Worm (Caenorhabditis elegans) whole organism, L3 larva: Measurements from ENCODE around the gene T21E8.7.
A peak's percentile ranks its signal among the peaks of the same experiment; 100 is the strongest.

Experiments used
- ZK546.5 ChIP-seq: sonication (generic microtip); optimal IDR thresholded peaks from 2 replicates; lab custom pipeline; 2017; ENCODE audit warnings: missing biosample characterization, missing genetic modification characterization
- ama-1 ChIP-seq: fragments of 150-350 bp; optimal IDR thresholded peaks from 2 replicates; lab custom pipeline; 2018
- ceh-16 ChIP-seq: sonication (generic microtip); optimal IDR thresholded peaks from 2 replicates; lab custom pipeline; 2017; ENCODE audit warnings: missing biosample characterization, missing genetic modification characterization
- ceh-82 ChIP-seq: fragments of 150-350 bp; optimal IDR thresholded peaks from 2 replicates; lab custom pipeline; 2014; ENCODE audit warnings: missing biosample characterization, missing genetic modification characterization
- ceh-9 ChIP-seq: sonication (generic microtip); optimal IDR thresholded peaks from 2 replicates; lab custom pipeline; 2018; ENCODE audit warnings: missing biosample characterization, missing genetic modification characterization
- egl-5 ChIP-seq: fragments of 150-350 bp; optimal IDR thresholded peaks from 2 replicates; lab custom pipeline; 2017; ENCODE audit warnings: missing biosample characterization, missing genetic modification reagents, missing genetic modification characterization, inconsistent platforms
- elt-1 ChIP-seq: fragments of 150-350 bp; optimal IDR thresholded peaks from 2 replicates; lab custom pipeline; 2014; ENCODE audit warnings: missing biosample characterization, missing genetic modification characterization
- elt-2 ChIP-seq: sonication (generic microtip); optimal IDR thresholded peaks from 2 replicates; lab custom pipeline; 2016; ENCODE audit warnings: missing genetic modification reagents, mild to moderate bottlenecking, missing genetic modification characterization, missing compliant biosample characterization
- elt-3 ChIP-seq, 3 experiments: fragments of 150-350 bp in 1 of 3; sonication (generic microtip) in 2 of 3; optimal IDR thresholded peaks; 2 replicates in 2 of 3; 4 replicates in 1 of 3; lab custom pipeline; 2014 to 2017; ENCODE audit warnings: missing biosample characterization in 3 of 3, missing genetic modification characterization in 3 of 3
- eor-1 ChIP-seq, 2 experiments: fragments of 150-350 bp; optimal IDR thresholded peaks; 2 replicates each; lab custom pipeline; 2014 to 2018; ENCODE audit warnings: missing biosample characterization in 2 of 2, missing genetic modification characterization in 2 of 2
- fkh-10 ChIP-seq: sonication (generic microtip); optimal IDR thresholded peaks from 2 replicates; lab custom pipeline; 2017; ENCODE audit warnings: missing biosample characterization, missing genetic modification reagents, missing genetic modification characterization
- fkh-2 ChIP-seq: fragments of 150-350 bp; optimal IDR thresholded peaks from 2 replicates; lab custom pipeline; 2014; ENCODE audit warnings: missing biosample characterization, missing genetic modification reagents, missing genetic modification characterization
- fos-1 ChIP-seq: fragments of 150-350 bp; optimal IDR thresholded peaks from 2 replicates; lab custom pipeline; 2014; ENCODE audit warnings: missing biosample characterization, missing genetic modification characterization
- hmg-11 ChIP-seq: sonication (generic microtip); optimal IDR thresholded peaks from 2 replicates; lab custom pipeline; 2016; ENCODE audit warnings: missing genetic modification characterization, missing compliant biosample characterization
- jun-1 ChIP-seq: fragments of 150-350 bp; optimal IDR thresholded peaks from 2 replicates; lab custom pipeline; 2014; ENCODE audit warnings: missing biosample characterization, missing genetic modification reagents, missing genetic modification characterization
- lin-39 ChIP-seq: fragments of 150-350 bp; optimal IDR thresholded peaks from 2 replicates; lab custom pipeline; 2018; ENCODE audit warnings: missing biosample characterization, missing genetic modification reagents, missing genetic modification characterization
- mml-1 ChIP-seq: fragments of 150-350 bp; sonication (generic microtip); optimal IDR thresholded peaks from 3 replicates; lab custom pipeline; 2014; ENCODE audit warnings: missing biosample characterization, missing genetic modification characterization
- nhr-11 ChIP-seq: fragments of 150-350 bp; optimal IDR thresholded peaks from 2 replicates; lab custom pipeline; 2014; ENCODE audit warnings: missing biosample characterization, missing genetic modification characterization
- nhr-23 ChIP-seq: fragments of 150-350 bp; optimal IDR thresholded peaks from 2 replicates; lab custom pipeline; 2014; ENCODE audit warnings: missing biosample characterization, missing genetic modification reagents, missing genetic modification characterization
- nhr-237 ChIP-seq: fragments of 150-350 bp; optimal IDR thresholded peaks from 2 replicates; lab custom pipeline; 2014; ENCODE audit warnings: missing biosample characterization, missing genetic modification characterization
- nhr-25 ChIP-seq: sonication (generic microtip); optimal IDR thresholded peaks from 2 replicates; lab custom pipeline; 2017; ENCODE audit warnings: missing biosample characterization, missing genetic modification characterization
- nhr-28 ChIP-seq: fragments of 150-350 bp; optimal IDR thresholded peaks from 2 replicates; lab custom pipeline; 2014; ENCODE audit warnings: missing biosample characterization, missing genetic modification characterization
- nhr-43 ChIP-seq: sonication (generic microtip); optimal IDR thresholded peaks from 2 replicates; lab custom pipeline; 2016; ENCODE audit warnings: mild to moderate bottlenecking, missing genetic modification characterization, missing compliant biosample characterization; ENCODE audit not compliant: poor library complexity, severe bottlenecking
- nhr-67 ChIP-seq: fragments of 150-350 bp; optimal IDR thresholded peaks from 2 replicates; lab custom pipeline; 2014; ENCODE audit warnings: missing biosample characterization, missing genetic modification characterization
- nhr-76 ChIP-seq: fragments of 150-350 bp; sonication (generic microtip); optimal IDR thresholded peaks from 5 replicates; lab custom pipeline; 2014; ENCODE audit warnings: missing biosample characterization, missing genetic modification characterization
- nhr-77 ChIP-seq: fragments of 150-350 bp; optimal IDR thresholded peaks from 2 replicates; lab custom pipeline; 2014; ENCODE audit warnings: missing biosample characterization, missing genetic modification characterization
- pha-4 ChIP-seq: fragments of 150-350 bp; optimal IDR thresholded peaks from 2 replicates; lab custom pipeline; 2014; ENCODE audit warnings: missing biosample characterization, missing genetic modification reagents, missing genetic modification characterization
- pqm-1 ChIP-seq: fragments of 150-350 bp; optimal IDR thresholded peaks from 2 replicates; lab custom pipeline; 2017; ENCODE audit warnings: missing biosample characterization, missing genetic modification characterization, inconsistent platforms
- sea-2 ChIP-seq: fragments of 150-350 bp; sonication (generic microtip); optimal IDR thresholded peaks from 4 replicates; lab custom pipeline; 2014; ENCODE audit warnings: missing biosample characterization, missing genetic modification reagents, missing genetic modification characterization
- skn-1 ChIP-seq: fragments of 150-350 bp; optimal IDR thresholded peaks from 2 replicates; lab custom pipeline; 2014; ENCODE audit warnings: missing biosample characterization, missing genetic modification characterization
- snpc-4 ChIP-seq: fragments of 150-350 bp; optimal IDR thresholded peaks from 2 replicates; lab custom pipeline; 2014; ENCODE audit warnings: missing biosample characterization, missing genetic modification characterization
- tbx-2 ChIP-seq: sonication (generic microtip); optimal IDR thresholded peaks from 2 replicates; lab custom pipeline; 2016; ENCODE audit warnings: mild to moderate bottlenecking, missing genetic modification characterization, missing compliant biosample characterization
- unc-39 ChIP-seq: sonication (generic microtip); optimal IDR thresholded peaks from 4 replicates; lab custom pipeline; 2017; ENCODE audit warnings: missing biosample characterization, missing genetic modification characterization
- zag-1 ChIP-seq: fragments of 150-350 bp; optimal IDR thresholded peaks from 2 replicates; lab custom pipeline; 2014; ENCODE audit warnings: missing biosample characterization, missing genetic modification characterization
- ztf-11 ChIP-seq: fragments of 150-350 bp; optimal IDR thresholded peaks from 2 replicates; lab custom pipeline; 2014; ENCODE audit warnings: missing biosample characterization, missing genetic modification characterization

Gene T21E8.7

DNA sequence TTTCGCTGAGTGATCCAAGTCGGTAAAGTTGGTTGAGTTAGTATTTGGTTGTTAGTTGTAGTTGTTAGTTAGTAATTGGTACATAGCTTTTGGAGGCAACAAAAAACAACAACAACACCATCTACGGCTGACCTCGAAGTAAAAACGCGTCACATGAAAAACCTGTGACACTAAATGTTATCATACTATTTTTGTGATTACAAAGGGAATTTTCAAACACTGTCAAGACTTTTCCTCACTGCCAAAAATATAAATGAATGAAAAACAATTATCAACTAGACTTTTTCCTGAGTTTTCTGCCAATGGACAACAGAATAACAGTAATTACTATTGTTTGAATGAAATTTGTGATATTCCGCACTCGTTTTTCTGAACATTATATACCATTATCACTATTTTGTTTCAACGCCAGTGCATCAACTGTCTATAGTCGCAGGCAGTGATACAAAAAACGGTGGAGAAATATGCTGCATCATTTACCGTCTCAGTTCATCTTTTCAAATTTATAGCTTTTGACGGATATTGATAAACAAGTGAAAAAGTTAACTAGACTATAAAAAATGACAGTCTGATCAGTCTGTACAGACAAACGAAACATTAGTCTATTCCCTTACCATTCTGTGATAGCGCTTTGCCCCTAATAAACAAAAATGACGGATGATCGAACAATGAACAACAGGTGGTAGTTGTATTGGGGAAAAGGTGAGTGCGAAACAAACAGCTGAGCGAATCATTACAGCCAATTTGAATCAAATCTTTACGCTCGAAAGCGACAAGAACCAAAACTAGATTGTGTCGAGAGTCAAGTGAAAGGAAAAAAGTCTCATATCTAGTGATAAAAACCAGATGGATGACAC, 31.3 kb downstream of the T21E8.7 start:
- TF ChIP-seq elt-2 (tag; lab: Kevin White, UChicago) (peak; percentile 61), unc-39 (no peak)

DNA sequence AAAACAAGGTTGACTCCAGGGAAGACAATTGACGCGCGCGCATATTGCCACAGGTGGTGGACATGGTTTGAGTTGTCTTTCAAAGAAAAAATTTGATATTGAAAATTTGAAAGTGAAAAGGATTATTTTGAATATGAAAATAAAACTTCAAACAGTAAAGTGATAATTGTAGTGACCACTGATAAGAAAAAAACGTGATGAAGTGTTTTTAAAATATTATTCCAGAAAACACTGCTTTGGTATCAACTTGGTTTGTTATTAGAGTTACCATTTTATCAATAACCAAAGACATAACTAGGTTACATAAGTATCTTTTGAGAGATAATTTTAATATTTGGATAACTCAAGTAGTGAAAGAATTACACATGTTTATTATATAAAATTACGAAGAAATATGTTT, 32.9 kb downstream of the T21E8.7 start:
- TF ChIP-seq pha-4 (tag; lab: Kevin White, UChicago) (peak; percentile 55), mml-1 (tag; lab: Kevin White, UChicago) (no peak), elt-2 (tag; lab: Kevin White, UChicago) (peak; percentile 44), fos-1 (tag; lab: Kevin White, UChicago) (no peak)

DNA sequence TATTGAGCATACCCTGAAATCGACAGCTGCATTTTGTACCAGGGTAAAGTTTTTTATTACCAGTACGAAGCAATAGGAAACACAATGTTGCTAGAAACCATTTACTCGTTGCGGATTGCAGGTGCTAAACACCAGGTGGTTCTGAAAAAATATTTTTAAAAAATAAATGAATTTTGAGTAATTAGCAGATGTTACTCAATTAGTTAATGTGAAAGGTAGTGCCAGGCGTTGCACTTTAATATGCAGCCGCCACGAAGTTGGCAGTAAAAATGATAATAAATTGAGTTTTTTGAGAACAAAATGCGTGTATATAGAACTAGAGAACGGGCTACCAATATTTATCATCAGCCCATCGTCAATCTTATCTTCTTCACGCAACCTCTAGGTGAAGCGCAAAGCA, 36.3 kb downstream of the T21E8.7 start, which contains the start of gene nstp-9:
Gene nstp-9, minus strand, starts transcription at position 101 of the 400 bp plus-strand sequence.
- TF ChIP-seq eor-1 (tag; optimal IDR thresholded peaks at IDR 0.05; lab: Kevin White, UChicago) = no peak
- TF ChIP-seq ZK546.5 (tag; lab: Kevin White, UChicago) = no peak
- TF ChIP-seq pqm-1 = no peak
- TF ChIP-seq nhr-28 (tag; lab: Kevin White, UChicago) = no peak
- TF ChIP-seq snpc-4 (tag; lab: Kevin White, UChicago) = no peak
- no peak for TF ChIP-seq sea-2 (GFP tag; lab: Kevin White, UChicago)
- TF ChIP-seq, all 47 proteins: peak for 0

DNA sequence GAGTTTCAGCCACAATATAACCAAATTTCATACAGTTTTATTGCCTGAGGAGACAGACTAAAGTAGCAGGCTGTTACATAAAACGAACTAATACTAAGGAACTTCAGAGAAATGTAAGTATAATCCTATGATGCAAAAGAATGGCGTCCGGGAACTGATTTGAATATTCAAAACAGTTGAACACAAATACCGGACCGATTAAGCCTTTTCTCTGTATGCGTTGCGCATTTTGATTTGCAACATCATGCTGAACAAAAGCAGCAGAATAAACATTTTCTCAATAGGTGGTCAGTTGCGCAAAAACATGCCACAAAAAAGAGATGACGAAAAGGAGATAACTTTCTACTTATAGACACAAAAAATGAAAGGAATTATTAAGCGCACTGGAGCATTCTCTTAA, 40.7 kb downstream of the T21E8.7 start:
- TF ChIP-seq ceh-9 (no peak), nhr-25 (tag; lab: Kevin White, UChicago) (no peak), fkh-10 (GFP tag; lab: Kevin White, UChicago) (no peak), ztf-11 (no peak), jun-1 (tag; lab: Kevin White, UChicago) (no peak), nhr-67 (tag; lab: Kevin White, UChicago) (no peak), nhr-28 (tag; lab: Kevin White, UChicago) (no peak), snpc-4 (tag; lab: Kevin White, UChicago) (no peak), elt-1 (tag; lab: Kevin White, UChicago) (no peak)

DNA sequence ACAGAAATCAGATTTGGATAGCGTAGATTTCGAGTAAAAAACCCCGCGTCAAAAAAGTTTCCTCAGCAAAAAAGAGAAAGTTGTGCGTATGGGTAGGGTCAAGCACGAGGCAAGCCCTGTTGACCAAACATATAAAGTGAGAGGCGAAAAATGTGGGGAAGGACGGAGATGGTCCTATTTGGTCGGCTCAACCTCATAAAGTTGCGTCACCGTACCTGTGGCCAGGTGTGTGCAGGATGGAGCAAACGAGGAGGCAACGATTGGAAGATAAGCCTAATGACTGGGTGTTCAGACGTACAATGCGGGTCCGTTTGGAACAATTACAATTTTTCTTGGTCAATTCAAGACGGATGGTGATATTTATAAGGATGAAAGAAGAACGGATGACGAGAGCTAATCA, 43.8 kb downstream of the T21E8.7 start:
- TF ChIP-seq hmg-11 (no peak), eor-1 (tag; optimal IDR thresholded peaks at IDR 0.05; lab: Kevin White, UChicago) (no peak), lin-39 (no peak), egl-5 (tag; lab: Kevin White, UChicago) (no peak)

DNA sequence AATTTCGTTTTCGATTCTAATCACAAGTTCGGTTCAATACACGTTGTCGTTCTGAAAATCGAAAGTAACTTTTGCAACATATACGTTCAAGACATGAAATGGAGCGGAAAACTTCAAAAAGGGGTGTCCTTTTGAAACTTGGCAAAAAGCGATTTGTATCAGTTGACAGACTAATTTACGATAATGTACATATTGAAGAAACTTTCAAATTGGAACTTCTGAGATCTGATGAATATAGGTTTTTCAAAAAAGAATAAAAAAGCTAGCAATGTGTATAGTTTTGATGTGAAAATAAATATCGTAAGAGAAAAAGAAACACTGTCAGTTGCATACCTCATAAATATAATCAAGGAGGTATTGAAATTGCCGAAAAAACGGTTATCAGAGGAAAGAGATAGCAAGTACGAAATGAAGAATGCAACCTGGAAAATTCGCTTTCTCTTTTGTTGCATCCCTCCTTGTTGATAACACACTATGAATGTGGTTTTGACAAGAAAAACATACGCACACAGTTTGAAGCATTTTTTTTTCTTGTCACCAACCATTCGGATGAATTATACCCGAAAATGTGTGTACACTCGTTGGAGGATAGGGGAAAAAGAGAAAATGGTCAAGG, 45.8 kb downstream of the T21E8.7 start, which contains the start of gene dgn-1:
Gene dgn-1, minus strand, starts transcription at position 51 of the 616 bp plus-strand sequence.
- TF ChIP-seq nhr-77 (no peak), mml-1 (tag; lab: Kevin White, UChicago) (no peak), eor-1 (tag; optimal IDR thresholded peaks at IDR 0.05; lab: Kevin White, UChicago) (no peak), ceh-82 (tag; lab: Kevin White, UChicago) (no peak), nhr-67 (tag; lab: Kevin White, UChicago) (no peak), pha-4 (tag; lab: Kevin White, UChicago) (peak; percentile 26), ceh-16 (tag; lab: Kevin White, UChicago) (no peak), elt-1 (tag; lab: Kevin White, UChicago) (no peak), elt-2 (tag; lab: Kevin White, UChicago) (peak; percentile 56)

DNA sequence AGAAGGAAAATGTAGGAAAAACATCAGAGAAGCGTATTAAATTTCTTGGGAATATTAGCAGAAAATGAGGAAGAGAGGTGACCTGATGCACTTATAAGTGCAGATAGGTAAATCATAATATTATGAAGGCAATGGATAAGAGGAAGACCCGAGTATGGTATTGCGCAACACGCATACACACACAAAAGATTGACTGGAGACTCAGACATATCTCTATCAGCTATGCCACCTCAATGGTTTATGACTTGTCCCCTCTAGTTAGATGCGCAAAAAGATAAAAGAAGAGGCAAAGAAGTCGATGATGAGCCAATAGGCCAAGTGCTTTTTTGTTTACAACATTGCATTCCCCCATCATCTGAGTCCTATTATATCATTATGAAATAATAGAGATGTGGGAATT, 48.8 kb downstream of the T21E8.7 start:
- TF ChIP-seq elt-1 (tag; lab: Kevin White, UChicago) (no peak), nhr-76 (no peak), zag-1 (tag; lab: Kevin White, UChicago) (no peak), ama-1 (lab: Kevin White, UChicago) (no peak), elt-3 (tag; optimal IDR thresholded peaks at IDR 0.05; lab: Kevin White, UChicago) (no peak), unc-39 (no peak), tbx-2 (tag; lab: Kevin White, UChicago) (no peak), fkh-2 (tag; lab: Kevin White, UChicago) (no peak), nhr-23 (tag; lab: Kevin White, UChicago) (no peak), nhr-237 (tag; lab: Kevin White, UChicago) (no peak), nhr-43 (tag; lab: Kevin White, UChicago) (no peak), skn-1 (tag; lab: Kevin White, UChicago) (no peak), nhr-11 (tag; lab: Kevin White, UChicago) (no peak), egl-5 (tag; lab: Kevin White, UChicago) (no peak), nhr-67 (tag; lab: Kevin White, UChicago) (no peak), lin-39 (no peak)
